Worm (Caenorhabditis elegans) whole organism, L3 larva: ENCODE results near the gene R04E5.7.

Experiments used
- R02D3.7 ChIP-seq: fragments of 150-350 bp; optimal IDR thresholded peaks from 2 replicates; lab custom pipeline; 2014; ENCODE audit warnings: missing biosample characterization, missing genetic modification characterization
- aly-2 ChIP-seq: fragments of 150-350 bp; optimal IDR thresholded peaks from 2 replicates; lab custom pipeline; 2014; ENCODE audit warnings: missing biosample characterization, missing genetic modification characterization
- ama-1 ChIP-seq: fragments of 150-350 bp; optimal IDR thresholded peaks from 2 replicates; lab custom pipeline; 2018
- ceh-16 ChIP-seq: sonication (generic microtip); optimal IDR thresholded peaks from 2 replicates; lab custom pipeline; 2017; ENCODE audit warnings: missing biosample characterization, missing genetic modification characterization
- ceh-82 ChIP-seq: fragments of 150-350 bp; optimal IDR thresholded peaks from 2 replicates; lab custom pipeline; 2014; ENCODE audit warnings: missing biosample characterization, missing genetic modification characterization
- ceh-9 ChIP-seq: sonication (generic microtip); optimal IDR thresholded peaks from 2 replicates; lab custom pipeline; 2018; ENCODE audit warnings: missing biosample characterization, missing genetic modification characterization
- daf-12 ChIP-seq: fragments of 150-350 bp; optimal IDR thresholded peaks from 2 replicates; lab custom pipeline; 2014; ENCODE audit warnings: missing biosample characterization, missing genetic modification reagents, missing genetic modification characterization
- egl-27 ChIP-seq: sonication (generic microtip); optimal IDR thresholded peaks from 4 replicates; lab custom pipeline; 2017; ENCODE audit warnings: missing biosample characterization, missing genetic modification reagents, missing genetic modification characterization
- egl-5 ChIP-seq: fragments of 150-350 bp; optimal IDR thresholded peaks from 2 replicates; lab custom pipeline; 2017; ENCODE audit warnings: missing biosample characterization, missing genetic modification reagents, missing genetic modification characterization, inconsistent platforms
- elt-1 ChIP-seq: fragments of 150-350 bp; optimal IDR thresholded peaks from 2 replicates; lab custom pipeline; 2014; ENCODE audit warnings: missing biosample characterization, missing genetic modification characterization
- elt-2 ChIP-seq: sonication (generic microtip); optimal IDR thresholded peaks from 2 replicates; lab custom pipeline; 2016; ENCODE audit warnings: missing genetic modification reagents, mild to moderate bottlenecking, missing genetic modification characterization, missing compliant biosample characterization
- elt-3 ChIP-seq, 3 experiments: fragments of 150-350 bp in 1 of 3; sonication (generic microtip) in 2 of 3; optimal IDR thresholded peaks; 2 replicates in 2 of 3; 4 replicates in 1 of 3; lab custom pipeline; 2014 to 2017; ENCODE audit warnings: missing biosample characterization in 3 of 3, missing genetic modification characterization in 3 of 3
- eor-1 ChIP-seq, 2 experiments: fragments of 150-350 bp; optimal IDR thresholded peaks; 2 replicates each; lab custom pipeline; 2014 to 2018; ENCODE audit warnings: missing biosample characterization in 2 of 2, missing genetic modification characterization in 2 of 2
- fkh-2 ChIP-seq: fragments of 150-350 bp; optimal IDR thresholded peaks from 2 replicates; lab custom pipeline; 2014; ENCODE audit warnings: missing biosample characterization, missing genetic modification reagents, missing genetic modification characterization
- fos-1 ChIP-seq: fragments of 150-350 bp; optimal IDR thresholded peaks from 2 replicates; lab custom pipeline; 2014; ENCODE audit warnings: missing biosample characterization, missing genetic modification characterization
- hmg-11 ChIP-seq: sonication (generic microtip); optimal IDR thresholded peaks from 2 replicates; lab custom pipeline; 2016; ENCODE audit warnings: missing genetic modification characterization, missing compliant biosample characterization
- jun-1 ChIP-seq: fragments of 150-350 bp; optimal IDR thresholded peaks from 2 replicates; lab custom pipeline; 2014; ENCODE audit warnings: missing biosample characterization, missing genetic modification reagents, missing genetic modification characterization
- lin-15B ChIP-seq: fragments of 150-350 bp; optimal IDR thresholded peaks from 2 replicates; lab custom pipeline; 2014; ENCODE audit warnings: missing biosample characterization, missing genetic modification characterization
- lsy-12 ChIP-seq: sonication (generic microtip); optimal IDR thresholded peaks from 2 replicates; lab custom pipeline; 2016; ENCODE audit warnings: mild to moderate bottlenecking, missing genetic modification characterization, missing compliant biosample characterization
- mml-1 ChIP-seq: fragments of 150-350 bp; sonication (generic microtip); optimal IDR thresholded peaks from 3 replicates; lab custom pipeline; 2014; ENCODE audit warnings: missing biosample characterization, missing genetic modification characterization
- nhr-11 ChIP-seq: fragments of 150-350 bp; optimal IDR thresholded peaks from 2 replicates; lab custom pipeline; 2014; ENCODE audit warnings: missing biosample characterization, missing genetic modification characterization
- nhr-12 ChIP-seq: fragments of 150-350 bp; optimal IDR thresholded peaks from 2 replicates; lab custom pipeline; 2014; ENCODE audit warnings: missing biosample characterization, missing genetic modification characterization
- nhr-237 ChIP-seq: fragments of 150-350 bp; optimal IDR thresholded peaks from 2 replicates; lab custom pipeline; 2014; ENCODE audit warnings: missing biosample characterization, missing genetic modification characterization
- nhr-25 ChIP-seq: sonication (generic microtip); optimal IDR thresholded peaks from 2 replicates; lab custom pipeline; 2017; ENCODE audit warnings: missing biosample characterization, missing genetic modification characterization
- nhr-28 ChIP-seq: fragments of 150-350 bp; optimal IDR thresholded peaks from 2 replicates; lab custom pipeline; 2014; ENCODE audit warnings: missing biosample characterization, missing genetic modification characterization
- nhr-43 ChIP-seq: sonication (generic microtip); optimal IDR thresholded peaks from 2 replicates; lab custom pipeline; 2016; ENCODE audit warnings: mild to moderate bottlenecking, missing genetic modification characterization, missing compliant biosample characterization; ENCODE audit not compliant: poor library complexity, severe bottlenecking
- nhr-76 ChIP-seq: fragments of 150-350 bp; sonication (generic microtip); optimal IDR thresholded peaks from 5 replicates; lab custom pipeline; 2014; ENCODE audit warnings: missing biosample characterization, missing genetic modification characterization
- pha-4 ChIP-seq: fragments of 150-350 bp; optimal IDR thresholded peaks from 2 replicates; lab custom pipeline; 2014; ENCODE audit warnings: missing biosample characterization, missing genetic modification reagents, missing genetic modification characterization
- pqm-1 ChIP-seq: fragments of 150-350 bp; optimal IDR thresholded peaks from 2 replicates; lab custom pipeline; 2017; ENCODE audit warnings: missing biosample characterization, missing genetic modification characterization, inconsistent platforms
- skn-1 ChIP-seq: fragments of 150-350 bp; optimal IDR thresholded peaks from 2 replicates; lab custom pipeline; 2014; ENCODE audit warnings: missing biosample characterization, missing genetic modification characterization
- snpc-4 ChIP-seq: fragments of 150-350 bp; optimal IDR thresholded peaks from 2 replicates; lab custom pipeline; 2014; ENCODE audit warnings: missing biosample characterization, missing genetic modification characterization
- unc-39 ChIP-seq: sonication (generic microtip); optimal IDR thresholded peaks from 4 replicates; lab custom pipeline; 2017; ENCODE audit warnings: missing biosample characterization, missing genetic modification characterization
- unc-62 ChIP-seq: fragments of 150-350 bp; sonication (generic microtip); optimal IDR thresholded peaks from 4 replicates; lab custom pipeline; 2014; ENCODE audit warnings: missing biosample characterization, missing genetic modification reagents, missing genetic modification characterization
- zag-1 ChIP-seq: fragments of 150-350 bp; optimal IDR thresholded peaks from 2 replicates; lab custom pipeline; 2014; ENCODE audit warnings: missing biosample characterization, missing genetic modification characterization
- ztf-11 ChIP-seq: fragments of 150-350 bp; optimal IDR thresholded peaks from 2 replicates; lab custom pipeline; 2014; ENCODE audit warnings: missing biosample characterization, missing genetic modification characterization
- ztf-4 ChIP-seq: fragments of 150-350 bp; optimal IDR thresholded peaks from 2 replicates; lab custom pipeline; 2014; ENCODE audit warnings: missing biosample characterization, missing genetic modification characterization

The R04E5.7 gene

DNA sequence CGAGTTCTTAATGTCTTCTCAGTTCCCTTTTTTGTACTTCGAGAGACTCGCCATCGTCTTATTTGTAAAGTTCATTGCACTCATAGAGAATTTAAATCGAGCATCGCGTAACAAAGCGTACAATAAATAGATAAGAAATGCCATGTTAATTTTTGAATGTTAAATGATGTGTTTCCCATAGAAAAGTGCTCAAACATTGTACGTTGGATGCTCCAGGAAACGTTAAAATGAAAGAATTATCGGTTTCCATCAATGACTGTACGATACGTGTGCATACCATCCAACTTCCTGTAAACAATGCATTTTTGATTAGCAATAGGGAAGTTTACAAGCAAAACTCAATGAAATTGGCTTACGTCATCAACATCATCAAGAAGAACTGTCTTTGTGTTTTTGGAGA, 23.6 kb upstream of the R04E5.7 start:
- TF ChIP-seq elt-1 (no peak), fkh-2 (tag; lab: Kevin White, UChicago) (no peak), zag-1 (tag; lab: Kevin White, UChicago) (no peak), nhr-11 (tag; lab: Kevin White, UChicago) (no peak), egl-5 (tag; lab: Kevin White, UChicago) (no peak), elt-2 (peak; percentile 87), pqm-1 (tag; lab: Kevin White, UChicago) (peak; percentile 71), ceh-16 (tag; lab: Kevin White, UChicago) (no peak), pha-4 (tag; lab: Kevin White, UChicago) (peak; percentile 31), nhr-76 (tag; lab: Kevin White, UChicago) (no peak), ztf-4 (no peak), jun-1 (peak; percentile 42), ztf-11 (no peak), aly-2 (tag; lab: Kevin White, UChicago) (no peak), daf-12 (tag; lab: Kevin White, UChicago) (no peak), nhr-237 (no peak), R02D3.7 (no peak), lin-15B (tag; lab: Kevin White, UChicago) (no peak), unc-62 (GFP tag; lab: Kevin White, UChicago) (no peak), ceh-82 (tag; lab: Kevin White, UChicago) (no peak), nhr-12 (tag; lab: Kevin White, UChicago) (no peak)

- TF ChIP-seq egl-27: no peak
- TF ChIP-seq ceh-9 (tag; lab: Kevin White, UChicago): no peak
- TF ChIP-seq fos-1 (tag; lab: Kevin White, UChicago): no peak
- no peak for TF ChIP-seq skn-1
- no peak for TF ChIP-seq lsy-12 (tag; lab: Kevin White, UChicago)
- TF ChIP-seq elt-2: peak; percentile 14
- no peak for TF ChIP-seq nhr-28 (tag; lab: Kevin White, UChicago)
- TF ChIP-seq unc-39 (tag; lab: Kevin White, UChicago): no peak
- no peak for TF ChIP-seq R02D3.7
- no peak for TF ChIP-seq eor-1 (tag; optimal IDR thresholded peaks at IDR 0.05; lab: Kevin White, UChicago)
- no peak for TF ChIP-seq hmg-11 (tag; lab: Kevin White, UChicago)
- no peak for TF ChIP-seq daf-12 (tag; lab: Kevin White, UChicago)
- no peak for TF ChIP-seq elt-3 (tag; optimal IDR thresholded peaks at IDR 0.05; lab: Kevin White, UChicago)
- no peak for TF ChIP-seq snpc-4 (tag; lab: Kevin White, UChicago)
- TF ChIP-seq ama-1 (lab: Kevin White, UChicago): no peak
- no peak for TF ChIP-seq nhr-76 (tag; lab: Kevin White, UChicago)
- peak; percentile 22 for TF ChIP-seq nhr-25 (tag; lab: Kevin White, UChicago)
- TF ChIP-seq nhr-43: peak; percentile 52
- TF ChIP-seq lin-15B (tag; lab: Kevin White, UChicago): no peak
Observed at ce11 chrX:8819815-8820415, 22.9 kb upstream of the R04E5.7 start.

- TF ChIP-seq aly-2 (tag; lab: Kevin White, UChicago) (no peak), mml-1 (tag; lab: Kevin White, UChicago) (no peak), elt-2 (peak; percentile 47), nhr-12 (tag; lab: Kevin White, UChicago) (no peak), fkh-2 (tag; lab: Kevin White, UChicago) (no peak), pha-4 (tag; lab: Kevin White, UChicago) (peak; percentile 43), pqm-1 (tag; lab: Kevin White, UChicago) (peak; percentile 15)
Observed at ce11 chrX:8817929-8818328, 20.9 kb upstream of the R04E5.7 start.

DNA sequence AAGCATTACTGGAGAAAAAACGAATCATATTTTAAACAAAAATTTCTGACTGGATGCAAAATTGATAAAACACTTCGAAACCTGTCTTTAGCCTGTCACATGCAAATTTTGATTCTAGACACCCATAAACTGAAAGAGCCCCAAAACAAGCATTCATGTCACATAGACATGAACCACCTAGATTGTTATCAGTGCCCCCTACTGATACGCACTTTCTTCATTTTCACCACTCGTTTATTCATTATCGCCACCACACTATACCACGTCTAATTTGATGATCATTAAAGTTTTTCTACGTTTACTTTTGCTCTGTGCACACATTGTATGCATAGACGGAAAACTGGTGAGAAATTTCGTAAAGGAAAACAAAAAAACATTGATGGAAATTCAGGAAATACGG, 14.9 kb upstream of the R04E5.7 start, which contains the start of gene cnnm-2:
cnnm-2 (plus strand) TSS at position 190 of the 400 bp plus-strand sequence.
- TF ChIP-seq nhr-12 (tag; lab: Kevin White, UChicago) (no peak), nhr-237 (no peak), unc-62 (GFP tag; lab: Kevin White, UChicago) (no peak), nhr-11 (tag; lab: Kevin White, UChicago) (no peak), nhr-25 (tag; lab: Kevin White, UChicago) (no peak), pqm-1 (tag; lab: Kevin White, UChicago) (peak; percentile 63), ztf-4 (no peak), ceh-82 (tag; lab: Kevin White, UChicago) (no peak), elt-2 (peak; percentile 89), R02D3.7 (no peak), hmg-11 (tag; lab: Kevin White, UChicago) (no peak), egl-27 (no peak), pha-4 (tag; lab: Kevin White, UChicago) (peak; percentile 15)
- TF ChIP-seq, all 47 proteins: peak for 3
